Fruit fly (Drosophila melanogaster) S2 (cell line): ENCODE results near the gene mTTF.

ENCODE experiments used
- CG8478 ChIP-seq: fragments of >200 bp; optimal IDR thresholded peaks from 2 replicates; lab custom pipeline; 2018
- CTCF ChIP-seq, 2 experiments: fragments of >200 bp; optimal IDR thresholded peaks; 2 replicates each; lab custom pipeline; 2018

DNA sequence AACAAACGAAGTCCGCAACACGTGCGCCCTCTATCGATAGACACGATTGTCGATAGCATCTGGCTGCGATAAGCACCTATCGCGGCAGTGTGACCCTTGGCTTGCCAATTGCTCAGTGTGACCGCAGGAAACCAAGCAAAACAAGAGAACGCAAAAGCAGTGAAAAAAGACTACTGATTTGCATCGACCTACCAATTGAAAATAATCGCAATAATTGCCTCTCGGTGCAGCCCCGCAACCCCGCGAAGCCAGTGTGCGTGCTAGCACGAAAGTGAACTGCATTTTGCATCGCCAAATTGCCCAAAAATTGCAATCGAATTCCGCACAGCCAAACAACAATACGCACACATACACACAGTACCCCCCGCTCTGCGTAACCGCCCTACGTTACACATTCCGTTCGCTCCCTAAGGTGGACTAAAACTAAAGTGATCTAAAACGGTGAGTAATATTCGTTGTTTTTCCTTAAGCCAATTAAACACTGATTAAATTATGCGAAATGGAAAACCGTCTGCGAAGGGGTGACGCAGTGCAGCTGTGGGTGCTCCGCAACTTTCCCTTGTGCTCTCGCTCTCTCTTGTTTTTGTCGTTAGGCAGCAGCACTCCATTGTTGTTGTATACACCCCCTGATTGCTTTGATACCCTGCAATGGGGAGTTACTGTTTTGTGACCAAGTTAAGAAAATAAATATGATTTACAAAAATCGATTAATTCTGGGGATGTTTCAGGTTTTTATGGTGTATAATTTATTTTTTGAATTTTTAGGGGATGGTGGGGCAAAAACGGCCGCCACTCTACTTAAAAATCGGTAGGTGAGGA lies 6.7 kb upstream of the mTTF start, which contains the start of gene Rab14:
- TF ChIP-seq CG8478 (lab: Kevin White, UChicago), result no peak
- TF ChIP-seq CTCF (optimal IDR thresholded peaks at IDR 0.05; lab: Kevin White, UChicago), result peak; percentile 85 to 90
